Fruit fly (Drosophila melanogaster) whole organism, pupa: ENCODE measurements around the gene CG14323.

Experiments used
- CG10348 ChIP-seq: fragments of 200-800 bp; sonication (Bioruptor generic); IDR thresholded peaks from 2 replicates; pipeline ENCODE4 v1.3.6; 2022; ENCODE audit warnings: missing biosample characterization, missing genetic modification characterization
- CG12605 ChIP-seq: fragments of 200-800 bp; sonication (Bioruptor generic); IDR thresholded peaks from 2 replicates; pipeline ENCODE4 v1.3.6; 2022; ENCODE audit warnings: missing biosample characterization, missing genetic modification characterization
- CG13204 ChIP-seq: fragments of 200-800 bp; sonication (Bioruptor generic); optimal IDR thresholded peaks from 2 replicates; lab custom pipeline; 2018; ENCODE audit warnings: missing biosample characterization, mild to moderate bottlenecking, missing genetic modification characterization, moderate library complexity
- CG14655 ChIP-seq: fragments of 200-800 bp; sonication (Bioruptor generic); optimal IDR thresholded peaks from 3 replicates; lab custom pipeline; 2017; ENCODE audit warnings: mild to moderate bottlenecking, missing biosample characterization, missing genetic modification reagents, missing genetic modification characterization
- CG15710 ChIP-seq: fragments of 200-800 bp; sonication (Bioruptor generic); optimal IDR thresholded peaks from 2 replicates; lab custom pipeline; 2018; ENCODE audit warnings: missing biosample characterization, mild to moderate bottlenecking, missing genetic modification characterization, moderate library complexity
- CG17806 ChIP-seq: fragments of 200-800 bp; sonication (Bioruptor generic); optimal IDR thresholded peaks from 2 replicates; lab custom pipeline; 2018; ENCODE audit warnings: missing biosample characterization, mild to moderate bottlenecking, missing genetic modification characterization, moderate library complexity
- CG32121 ChIP-seq: fragments of 200-800 bp; sonication (Bioruptor generic); IDR thresholded peaks from 2 replicates; pipeline ENCODE4 v1.3.6; 2022; ENCODE audit warnings: missing biosample characterization, missing genetic modification characterization
- CG34367 ChIP-seq: fragments of 200-800 bp; sonication (Bioruptor generic); optimal IDR thresholded peaks from 2 replicates; lab custom pipeline; 2018; ENCODE audit warnings: missing biosample characterization, mild to moderate bottlenecking, missing genetic modification characterization
- CG4496 ChIP-seq: fragments of 200-800 bp; sonication (Bioruptor generic); IDR thresholded peaks from 3 replicates; pipeline ENCODE4 v1.3.6; 2022; ENCODE audit warnings: missing biosample characterization, missing genetic modification characterization
- CG8159 ChIP-seq: fragments of 200-800 bp; sonication (Bioruptor generic); optimal IDR thresholded peaks from 3 replicates; lab custom pipeline; 2018; ENCODE audit warnings: missing biosample characterization, mild to moderate bottlenecking, missing genetic modification characterization, moderate library complexity
- CG8301 ChIP-seq: fragments of 200-800 bp; sonication (Bioruptor generic); optimal IDR thresholded peaks from 2 replicates; lab custom pipeline; 2018; ENCODE audit warnings: missing biosample characterization, mild to moderate bottlenecking, missing genetic modification characterization
- CG9948 ChIP-seq: fragments of 200-800 bp; sonication (Bioruptor generic); optimal IDR thresholded peaks from 2 replicates; lab custom pipeline; 2018; ENCODE audit warnings: missing biosample characterization, mild to moderate bottlenecking, missing genetic modification characterization, moderate library complexity
- D1 ChIP-seq: fragments of 200-800 bp; sonication (Bioruptor generic); optimal IDR thresholded peaks from 2 replicates; lab custom pipeline; 2018; ENCODE audit warnings: missing biosample characterization, mild to moderate bottlenecking, missing genetic modification characterization, moderate library complexity
- EcR ChIP-seq: fragments of 200-800 bp; sonication (Bioruptor generic); optimal IDR thresholded peaks from 3 replicates; lab custom pipeline; 2019; ENCODE audit warnings: missing biosample characterization, missing genetic modification characterization, mild to moderate bottlenecking, moderate library complexity, missing genetic modification reagents
- Ets98B ChIP-seq: fragments of 200-800 bp; sonication (Bioruptor generic); IDR thresholded peaks from 2 replicates; pipeline ENCODE4 v1.3.6; 2022; ENCODE audit warnings: missing biosample characterization, missing genetic modification characterization
- Pif1A ChIP-seq: fragments of 200-800 bp; sonication (Bioruptor generic); optimal IDR thresholded peaks from 3 replicates; lab custom pipeline; 2016; ENCODE audit warnings: missing biosample characterization, missing genetic modification characterization
- Pif1B ChIP-seq: fragments of 200-800 bp; sonication (Bioruptor generic); optimal IDR thresholded peaks from 3 replicates; lab custom pipeline; 2016; ENCODE audit warnings: missing biosample characterization, missing genetic modification characterization
- Snoo ChIP-seq: fragments of 200-800 bp; sonication (Bioruptor generic); optimal IDR thresholded peaks from 3 replicates; lab custom pipeline; 2017; ENCODE audit warnings: missing biosample characterization, mild to moderate bottlenecking, missing genetic modification characterization, inconsistent platforms
- fd96Ca ChIP-seq: fragments of 200-800 bp; sonication (Bioruptor generic); IDR thresholded peaks from 3 replicates; pipeline ENCODE4 v1.3.6; 2022; ENCODE audit warnings: missing biosample characterization, missing genetic modification characterization
- gl ChIP-seq: fragments of 200-800 bp; sonication (Bioruptor generic); optimal IDR thresholded peaks from 2 replicates; lab custom pipeline; 2018; ENCODE audit warnings: missing biosample characterization, mild to moderate bottlenecking, missing genetic modification characterization
- rn ChIP-seq: fragments of 200-800 bp; sonication (Bioruptor generic); IDR thresholded peaks from 2 replicates; pipeline ENCODE4 v1.3.6; 2022; ENCODE audit warnings: missing biosample characterization, missing genetic modification characterization

CG14323 gene

DNA sequence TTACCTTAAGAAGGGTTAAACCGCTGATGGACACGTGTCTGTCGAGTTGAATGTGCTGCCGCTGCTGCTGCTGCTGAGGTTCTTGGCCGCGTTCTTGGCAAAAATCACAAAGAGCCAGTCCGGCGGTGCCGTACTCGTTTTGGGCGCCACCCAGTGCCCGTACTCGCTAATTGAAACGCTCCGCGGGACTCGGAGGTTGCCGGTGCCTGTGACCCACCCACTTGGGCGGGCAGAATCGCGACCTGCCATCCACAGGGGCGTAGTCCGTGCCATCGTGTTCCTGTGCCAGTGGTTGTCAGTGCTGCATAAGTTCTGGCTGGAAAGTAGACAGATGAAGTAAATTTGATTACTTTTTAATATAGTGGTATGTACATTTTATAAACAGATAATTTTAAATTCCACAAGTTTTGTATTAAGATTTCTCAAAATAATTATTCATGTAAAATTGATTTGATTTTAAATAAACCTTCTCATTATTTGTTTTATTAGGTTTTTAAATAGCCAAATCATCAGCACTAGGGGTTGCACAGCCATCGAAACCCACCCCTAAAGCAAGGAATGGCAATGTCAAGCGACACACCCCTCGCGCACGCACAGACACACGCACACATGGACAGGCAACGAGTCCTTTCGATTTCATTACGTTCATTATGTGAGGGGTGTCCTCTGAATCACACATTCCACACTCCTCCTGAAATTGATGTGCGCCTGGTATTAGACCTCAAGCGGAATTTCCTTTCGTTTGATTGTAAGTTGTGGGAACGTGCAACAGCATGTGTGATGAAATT is 16.8 kb downstream of the CG14323 start:
- TF ChIP-seq CG9948 (tag; lab: Kevin White, UChicago) (no peak), fd96Ca (GFP tag; lab: Robert Waterston, UW) (no peak), CG8159 (tag; lab: Kevin White, UChicago) (peak; percentile 15), CG4496 (GFP tag; lab: Robert Waterston, UW) (0 out of 3 replicates have a peak, but pooled peaks have one; percentile 24), gl (tag; lab: Kevin White, UChicago) (no peak), Pif1B (GFP tag; lab: Kevin White, UChicago) (no peak), CG8301 (no peak), EcR (peak; percentile 50), rn (GFP tag; lab: Robert Waterston, UW) (no peak), CG17806 (tag; lab: Kevin White, UChicago) (no peak), CG10348 (GFP tag; lab: Robert Waterston, UW) (no peak), CG15710 (tag; lab: Kevin White, UChicago) (no peak), CG13204 (GFP tag; lab: Kevin White, UChicago) (peak; percentile 66), Snoo (tag; lab: Kevin White, UChicago) (no peak), D1 (tag; lab: Kevin White, UChicago) (no peak), Ets98B (GFP tag; lab: Robert Waterston, UW) (no peak), CG12605 (GFP tag; lab: Robert Waterston, UW) (no peak), CG32121 (GFP tag; lab: Robert Waterston, UW) (no peak), CG34367 (tag; lab: Kevin White, UChicago) (no peak), CG14655 (no peak), Pif1A (peak; percentile 4)

DNA sequence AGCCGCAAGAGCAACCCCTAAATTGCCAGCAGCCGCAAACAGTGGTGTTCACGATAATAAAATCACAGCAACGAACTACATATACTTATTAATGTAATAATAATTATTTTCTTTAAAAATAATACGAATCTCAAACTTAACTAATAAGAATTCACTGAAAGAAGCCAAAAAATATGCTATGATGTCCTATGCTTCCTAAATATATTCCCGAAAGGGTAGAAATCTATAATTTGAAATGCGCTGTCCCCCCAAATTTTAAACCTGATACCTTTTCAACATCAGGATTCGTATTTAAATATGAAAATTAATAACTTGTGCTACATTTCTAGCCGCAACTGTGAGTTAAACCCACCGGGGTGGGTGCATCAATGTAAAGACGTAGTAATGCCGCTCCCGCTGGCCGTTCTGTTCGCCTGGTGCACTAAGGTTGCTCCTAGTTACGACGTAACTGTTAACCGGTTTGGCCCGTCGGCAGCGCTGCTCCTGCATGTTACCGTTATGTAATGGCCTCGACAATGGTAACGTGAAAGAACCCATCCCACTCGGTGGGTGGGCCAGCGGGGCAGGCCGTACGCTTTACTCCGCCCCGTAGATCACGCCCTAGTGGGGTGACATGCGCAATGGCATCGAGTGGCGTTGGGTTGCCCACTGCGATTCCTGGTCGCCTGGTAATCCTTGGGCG is 17.6 kb downstream of the CG14323 start:
- TF ChIP-seq D1 (tag; lab: Kevin White, UChicago) (no peak), CG17806 (tag; lab: Kevin White, UChicago) (peak; percentile 61), fd96Ca (GFP tag; lab: Robert Waterston, UW) (no peak), Ets98B (GFP tag; lab: Robert Waterston, UW) (no peak), Snoo (tag; lab: Kevin White, UChicago) (no peak), CG8301 (no peak), EcR (no peak), CG15710 (tag; lab: Kevin White, UChicago) (peak; percentile 72), CG12605 (GFP tag; lab: Robert Waterston, UW) (no peak), Pif1B (GFP tag; lab: Kevin White, UChicago) (peak; percentile 1), CG4496 (GFP tag; lab: Robert Waterston, UW) (no peak), CG10348 (GFP tag; lab: Robert Waterston, UW) (no peak), CG9948 (tag; lab: Kevin White, UChicago) (no peak), rn (GFP tag; lab: Robert Waterston, UW) (no peak), CG32121 (GFP tag; lab: Robert Waterston, UW) (no peak), CG8159 (tag; lab: Kevin White, UChicago) (peak; percentile 82), CG13204 (GFP tag; lab: Kevin White, UChicago) (peak; percentile 79), Pif1A (peak; percentile 31), CG14655 (peak; percentile 73), CG34367 (tag; lab: Kevin White, UChicago) (peak; percentile 33), gl (tag; lab: Kevin White, UChicago) (no peak)

DNA sequence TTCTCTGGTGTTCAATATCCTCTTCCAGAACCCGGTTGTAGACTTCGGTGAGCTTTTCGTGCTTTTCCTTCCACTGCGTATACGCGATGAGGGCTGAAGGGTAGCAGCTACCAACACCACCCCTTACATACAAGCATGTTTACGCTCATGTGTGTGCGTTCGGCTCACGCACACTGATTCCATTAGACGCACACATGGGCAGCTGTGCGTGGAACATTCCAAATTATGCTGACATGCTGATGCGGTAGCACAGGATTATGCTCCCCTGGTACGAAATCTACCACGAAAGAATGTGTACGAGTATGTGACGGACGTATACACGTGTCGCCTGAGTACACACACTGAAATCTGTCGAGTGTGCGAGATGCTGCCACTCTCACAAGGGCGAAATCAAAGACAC is 18.2 kb downstream of the CG14323 start:
- TF ChIP-seq D1 (tag; lab: Kevin White, UChicago), result peak; percentile 11
- TF ChIP-seq EcR, result no peak
- TF ChIP-seq CG10348 (GFP tag; lab: Robert Waterston, UW), result no peak
- no peak for TF ChIP-seq CG34367 (tag; lab: Kevin White, UChicago)

DNA sequence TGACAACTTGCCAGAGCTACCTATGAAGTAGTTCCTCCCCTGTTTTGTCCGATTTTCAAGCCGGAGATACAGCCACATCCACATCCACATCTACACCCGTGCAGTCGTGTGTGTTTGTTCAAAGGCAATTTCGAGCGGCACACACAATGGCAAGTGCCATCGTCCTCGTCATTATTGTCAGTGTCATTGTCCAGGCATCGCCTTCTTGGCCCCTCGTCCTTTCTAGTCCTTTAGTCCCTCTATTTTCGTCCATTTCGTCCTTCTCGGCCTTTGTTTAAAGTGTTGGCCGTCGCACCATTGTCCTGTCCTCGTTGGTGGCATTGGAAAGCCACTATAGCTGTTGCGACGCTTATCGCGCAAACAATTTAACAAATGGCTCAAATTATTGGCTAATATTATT is 18.9 kb downstream of the CG14323 start:
- TF ChIP-seq D1 (tag; lab: Kevin White, UChicago) (no peak), CG9948 (tag; lab: Kevin White, UChicago) (no peak), rn (GFP tag; lab: Robert Waterston, UW) (no peak), CG8301 (no peak), EcR (no peak), Ets98B (GFP tag; lab: Robert Waterston, UW) (no peak), Pif1A (no peak), CG32121 (GFP tag; lab: Robert Waterston, UW) (no peak), CG12605 (GFP tag; lab: Robert Waterston, UW) (no peak), CG13204 (GFP tag; lab: Kevin White, UChicago) (no peak)

DNA sequence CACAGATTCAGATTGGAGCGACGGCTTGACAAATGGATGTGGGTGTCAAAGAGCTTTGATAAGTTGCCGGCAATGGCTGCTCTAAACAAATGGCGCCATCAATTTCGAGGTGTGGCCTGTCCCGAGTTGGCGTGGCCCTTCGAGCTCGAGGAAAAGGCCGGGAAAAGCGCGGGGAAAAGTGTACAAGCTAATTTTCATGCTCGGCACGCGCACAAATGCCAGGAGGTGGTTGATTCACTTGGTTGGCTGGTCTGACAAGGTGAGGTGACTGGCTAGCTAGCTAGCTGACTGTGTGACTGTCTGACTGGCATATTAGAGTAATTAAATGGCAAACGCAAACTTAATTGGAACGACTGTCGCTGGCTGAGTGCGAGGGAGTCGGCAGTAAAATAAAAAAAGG is 20.0 kb downstream of the CG14323 start:
- TF ChIP-seq Ets98B (GFP tag; lab: Robert Waterston, UW) (no peak), CG12605 (GFP tag; lab: Robert Waterston, UW) (no peak), CG10348 (GFP tag; lab: Robert Waterston, UW) (no peak), rn (GFP tag; lab: Robert Waterston, UW) (no peak)
